Worm (Caenorhabditis elegans) whole organism, midembryonic: ENCODE results near the gene pcn-1.

ENCODE experiments used
- T22C8.4 ChIP-seq: fragments of 200-800 bp; sonication (Bioruptor generic); IDR thresholded peaks from 2 replicates; pipeline ENCODE4 v1.3.6; 2022; ENCODE audit warnings: missing genetic modification characterization, missing compliant biosample characterization
- cog-1 ChIP-seq: sonication (generic microtip); optimal IDR thresholded peaks from 2 replicates; lab custom pipeline; 2016; ENCODE audit warnings: missing genetic modification characterization, missing compliant biosample characterization
- med-1 ChIP-seq: sonication (generic microtip); optimal IDR thresholded peaks from 2 replicates; lab custom pipeline; 2017; ENCODE audit warnings: missing genetic modification characterization, mild to moderate bottlenecking, missing compliant biosample characterization, antibody characterized with exemption, missing genetic modification reagents; ENCODE audit not compliant: insufficient read depth
- tab-1 ChIP-seq: fragments of 200-800 bp; sonication (Bioruptor generic); IDR thresholded peaks from 2 replicates; pipeline ENCODE4 v1.3.6; 2022; ENCODE audit warnings: missing genetic modification characterization, missing compliant biosample characterization
- ztf-23 ChIP-seq: fragments of 200-800 bp; sonication (Bioruptor generic); IDR thresholded peaks from 2 replicates; pipeline ENCODE4 v1.3.6; 2022; ENCODE audit warnings: missing genetic modification reagents, missing genetic modification characterization, missing compliant biosample characterization
- ztf-29 ChIP-seq: fragments of 200-800 bp; sonication (Bioruptor generic); IDR thresholded peaks from 2 replicates; pipeline ENCODE4 v1.3.6; 2022; ENCODE audit warnings: missing genetic modification reagents, missing genetic modification characterization, missing compliant biosample characterization

DNA sequence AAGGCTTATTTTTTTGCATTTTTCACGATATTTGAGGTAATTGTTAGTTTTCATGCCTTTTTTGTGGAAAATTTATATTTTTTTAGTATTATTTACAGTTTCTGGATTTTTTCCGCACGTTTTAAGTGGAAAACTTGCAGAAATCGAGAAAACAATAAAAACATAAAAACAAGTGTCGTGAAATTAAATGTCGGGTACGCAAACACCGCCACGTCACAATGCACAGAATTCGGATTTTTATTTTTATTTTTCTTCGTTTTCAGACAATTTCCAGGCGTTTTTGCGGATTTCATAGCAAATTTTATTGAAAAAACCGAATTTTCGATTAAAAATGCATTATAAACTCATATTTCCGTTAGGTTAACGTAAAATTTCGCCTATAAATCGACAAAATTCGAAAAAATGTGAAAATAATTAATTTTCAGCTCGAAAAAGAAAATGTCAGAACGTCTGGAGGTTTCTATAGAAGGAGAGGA lies 36.6 kb upstream of the pcn-1 start, which contains the start of gene C35B1.2:
- TF ChIP-seq T22C8.4 (GFP tag; lab: Robert Waterston, UW) (no peak), cog-1 (no peak), ztf-23 (no peak), tab-1 (no peak), ztf-29 (GFP tag; lab: Robert Waterston, UW) (no peak), med-1 (GFP tag; lab: Kevin White, UChicago) (no peak)
